Worm (Caenorhabditis elegans) whole organism, young adult: ENCODE results near the gene R02F2.6.

Experiments
- C06A6.2 ChIP-seq: fragments of 200-800 bp; sonication (Bioruptor generic); conservative IDR thresholded peaks from 2 replicates; pipeline ENCODE4 v1.3.6; 2022; ENCODE audit warnings: missing genetic modification characterization, missing compliant biosample characterization
- ama-1 ChIP-seq, 3 experiments: fragments of 150-350 bp in 1 of 3; sonication (generic microtip) in 2 of 3; optimal IDR thresholded peaks; 2 replicates each; lab custom pipeline; 2014 to 2018; ENCODE audit warnings: missing biosample characterization in 2 of 3, missing genetic modification characterization in 2 of 3, missing genetic modification reagents in 2 of 3
- hsf-1 ChIP-seq: fragments of 200-800 bp; sonication (Bioruptor generic); IDR thresholded peaks from 2 replicates; pipeline ENCODE4 v1.3.6; 2022; ENCODE audit warnings: missing genetic modification reagents, missing genetic modification characterization, missing compliant biosample characterization
- nhr-179 ChIP-seq: sonication (generic microtip); optimal IDR thresholded peaks from 2 replicates; lab custom pipeline; 2016; ENCODE audit warnings: mild to moderate bottlenecking, missing genetic modification characterization, missing compliant biosample characterization
- pha-4 ChIP-seq: fragments of 150-350 bp; sonication (generic microtip); optimal IDR thresholded peaks from 2 replicates; lab custom pipeline; 2014; ENCODE audit warnings: missing biosample characterization, missing genetic modification reagents, missing genetic modification characterization
- snpc-3.4 ChIP-seq: sonication (generic microtip); optimal IDR thresholded peaks from 2 replicates; lab custom pipeline; 2017; ENCODE audit warnings: missing genetic modification characterization, mild to moderate bottlenecking, missing compliant biosample characterization, antibody characterized with exemption, moderate library complexity, missing genotype, missing genetic modification reagents
- somi-1 ChIP-seq: fragments of 200-800 bp; sonication (Bioruptor generic); optimal IDR thresholded peaks from 2 replicates; lab custom pipeline; 2018; ENCODE audit warnings: mild to moderate bottlenecking, missing genetic modification characterization, missing compliant biosample characterization

DNA sequence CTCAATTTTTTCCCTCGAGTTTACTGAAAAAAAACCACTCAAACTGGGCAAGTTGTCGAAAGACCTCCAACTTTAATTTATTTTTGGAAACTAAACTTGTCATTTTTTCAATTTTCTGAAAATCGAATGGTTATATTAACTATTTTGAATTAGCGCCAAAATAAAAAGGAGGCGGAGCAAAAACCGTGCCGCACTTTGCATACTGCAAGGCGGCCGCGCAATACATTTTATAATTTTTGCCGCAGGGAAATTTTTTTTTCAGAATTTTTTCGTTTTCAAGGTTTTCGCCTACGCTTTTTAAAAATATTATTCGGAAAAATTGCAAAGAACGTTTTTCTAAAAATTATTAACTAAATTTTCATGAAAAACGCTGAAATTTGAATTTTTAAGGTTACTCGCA, 24.9 kb upstream of the R02F2.6 start:
- TF ChIP-seq nhr-179 (tag; lab: Kevin White, UChicago) (no peak), pha-4 (tag; lab: Kevin White, UChicago) (no peak), ama-1 (optimal IDR thresholded peaks at IDR 0.05; lab: Kevin White, UChicago) (no peak), ama-1 (GFP tag; optimal IDR thresholded peaks at IDR 0.05; lab: Kevin White, UChicago) (no peak), snpc-3.4 (tag; lab: Kevin White, UChicago) (peak; percentile 5), somi-1 (GFP tag; lab: Kevin White, UChicago) (no peak), C06A6.2 (GFP tag; lab: Robert Waterston, UW) (no peak), hsf-1 (GFP tag; lab: Robert Waterston, UW) (no peak)
